Fruit fly (Drosophila melanogaster): ENCODE measurements around the gene C3G.

DNA sequence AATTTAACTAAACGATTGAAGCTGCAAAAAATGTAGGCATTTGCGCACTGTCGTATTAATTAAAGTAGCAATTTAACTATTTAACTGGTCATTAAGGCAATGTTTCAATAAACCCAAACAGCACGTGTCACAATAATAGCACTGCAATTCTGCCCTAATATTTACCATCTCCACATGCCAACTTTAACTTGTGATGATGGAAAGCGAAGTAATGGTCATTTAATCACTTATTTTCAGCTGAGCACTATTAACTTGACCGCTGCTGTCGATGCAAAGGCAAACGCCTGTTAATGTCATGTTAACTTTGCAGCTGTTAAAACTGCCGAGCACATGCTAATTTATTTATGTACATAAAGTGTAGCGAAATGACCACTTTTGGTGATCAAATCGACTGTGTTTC is 9.2 kb downstream of the C3G start:
- TF ChIP-seq ttk (optimal IDR thresholded peaks at IDR 0.05) (no peak), Sin3A (optimal IDR thresholded peaks at IDR 0.05) (no peak), insv (optimal IDR thresholded peaks at IDR 0.05) (no peak), psq (optimal IDR thresholded peaks at IDR 0.05) (no peak), Myc (optimal IDR thresholded peaks at IDR 0.05) (no peak), h (optimal IDR thresholded peaks at IDR 0.05) (no peak)

All from Kc167 (cell line).